Worm (Caenorhabditis elegans) whole organism, midembryonic: ENCODE results near the gene aqp-8.
A peak's percentile ranks its signal among the peaks of the same experiment; 100 is the strongest.

ENCODE experiments used
- T22C8.4 ChIP-seq: fragments of 200-800 bp; sonication (Bioruptor generic); IDR thresholded peaks from 2 replicates; pipeline ENCODE4 v1.3.6; 2022; ENCODE audit warnings: missing genetic modification characterization, missing compliant biosample characterization
- cog-1 ChIP-seq: sonication (generic microtip); optimal IDR thresholded peaks from 2 replicates; lab custom pipeline; 2016; ENCODE audit warnings: missing genetic modification characterization, missing compliant biosample characterization
- flt-1 ChIP-seq: fragments of 200-800 bp; sonication (Bioruptor generic); IDR thresholded peaks from 2 replicates; pipeline ENCODE4 v1.3.6; 2022; ENCODE audit warnings: missing genetic modification characterization, missing compliant biosample characterization
- klf-2 ChIP-seq: fragments of 200-800 bp; sonication (Bioruptor generic); conservative IDR thresholded peaks from 2 replicates; pipeline ENCODE4 v1.3.6; 2022; ENCODE audit warnings: missing genetic modification reagents, missing genetic modification characterization, missing compliant biosample characterization
- med-1 ChIP-seq: sonication (generic microtip); optimal IDR thresholded peaks from 2 replicates; lab custom pipeline; 2017; ENCODE audit warnings: missing genetic modification characterization, mild to moderate bottlenecking, missing compliant biosample characterization, antibody characterized with exemption, missing genetic modification reagents; ENCODE audit not compliant: insufficient read depth
- ref-1 ChIP-seq: fragments of 200-800 bp; sonication (Bioruptor generic); conservative IDR thresholded peaks from 2 replicates; pipeline ENCODE4 v1.3.6; 2022; ENCODE audit warnings: missing genetic modification reagents, missing genetic modification characterization, missing compliant biosample characterization
- tab-1 ChIP-seq: fragments of 200-800 bp; sonication (Bioruptor generic); IDR thresholded peaks from 2 replicates; pipeline ENCODE4 v1.3.6; 2022; ENCODE audit warnings: missing genetic modification characterization, missing compliant biosample characterization
- ztf-23 ChIP-seq: fragments of 200-800 bp; sonication (Bioruptor generic); IDR thresholded peaks from 2 replicates; pipeline ENCODE4 v1.3.6; 2022; ENCODE audit warnings: missing genetic modification reagents, missing genetic modification characterization, missing compliant biosample characterization
- ztf-29 ChIP-seq: fragments of 200-800 bp; sonication (Bioruptor generic); IDR thresholded peaks from 2 replicates; pipeline ENCODE4 v1.3.6; 2022; ENCODE audit warnings: missing genetic modification reagents, missing genetic modification characterization, missing compliant biosample characterization

Gene aqp-8

DNA sequence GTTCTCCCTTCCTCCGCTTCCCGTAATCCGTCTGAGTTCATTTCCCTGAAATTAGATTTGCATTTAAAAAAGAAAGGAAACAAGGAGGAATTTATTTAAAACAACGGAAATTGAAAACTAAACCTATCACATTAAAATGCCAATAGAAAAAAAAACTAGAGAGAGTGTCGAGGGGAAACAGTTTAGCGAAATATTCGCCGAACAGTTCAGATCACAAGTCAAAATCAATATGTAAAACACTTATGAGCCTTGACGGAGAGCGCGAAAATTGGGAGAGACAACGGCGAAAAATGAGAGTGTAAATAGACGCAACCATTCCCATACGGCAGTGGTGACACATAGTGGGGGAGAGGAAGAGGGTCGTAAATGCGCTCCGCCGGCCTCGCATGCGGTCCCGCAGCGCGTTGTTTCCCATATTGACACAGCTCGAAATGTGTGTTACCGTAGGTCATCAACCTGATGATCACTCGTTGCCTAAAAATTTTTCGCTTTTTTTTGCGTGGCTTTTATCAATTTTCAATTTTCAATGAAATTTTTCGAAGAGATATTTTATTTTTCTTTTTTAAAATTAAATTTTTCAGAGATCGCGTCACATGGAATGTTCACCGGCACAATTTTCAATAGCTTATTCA, 7.0 kb upstream of the aqp-8 start, which contains the start of the genes dnj-14 and glit-1:
Gene dnj-14 (minus strand): TSS at position 51 of the 632 bp plus-strand sequence.
Gene glit-1 (plus strand): TSS at position 582 of the 632 bp plus-strand sequence.
- TF ChIP-seq flt-1 (GFP tag; lab: Robert Waterston, UW) (peak; percentile 72), ztf-23 (GFP tag; lab: Robert Waterston, UW) (peak; percentile 77), klf-2 (GFP tag; lab: Robert Waterston, UW) (no peak), T22C8.4 (peak; percentile 5; the same call in 1 of the 2 replicates), cog-1 (peak; percentile 83), ztf-29 (GFP tag; lab: Robert Waterston, UW) (no peak), med-1 (GFP tag; lab: Kevin White, UChicago) (no peak), tab-1 (GFP tag; lab: Robert Waterston, UW) (no peak)

- TF ChIP-seq tab-1 (GFP tag; lab: Robert Waterston, UW), result no peak
- TF ChIP-seq ztf-23 (GFP tag; lab: Robert Waterston, UW), result no peak
- TF ChIP-seq cog-1, result peak; percentile 59
Observed at ce11 chrX:4706755-4707226, 2.0 kb upstream of the aqp-8 start, which contains the start of gene dhhc-10. Gene dhhc-10, plus strand, starts transcription at chrX:4707176.

- no peak for TF ChIP-seq flt-1 (GFP tag; lab: Robert Waterston, UW)
- TF ChIP-seq ref-1 (GFP tag; lab: Robert Waterston, UW), result no peak
- TF ChIP-seq med-1 (GFP tag; lab: Kevin White, UChicago), result no peak
- no peak for TF ChIP-seq cog-1
- TF ChIP-seq klf-2 (GFP tag; lab: Robert Waterston, UW), result no peak
- no peak for TF ChIP-seq tab-1 (GFP tag; lab: Robert Waterston, UW)
- TF ChIP-seq ztf-29 (GFP tag; lab: Robert Waterston, UW), result no peak
- TF ChIP-seq ztf-23 (GFP tag; lab: Robert Waterston, UW), result no peak
- no peak for TF ChIP-seq T22C8.4
Observed at ce11 chrX:4705666-4706065, 889 bp upstream of the aqp-8 start.

DNA sequence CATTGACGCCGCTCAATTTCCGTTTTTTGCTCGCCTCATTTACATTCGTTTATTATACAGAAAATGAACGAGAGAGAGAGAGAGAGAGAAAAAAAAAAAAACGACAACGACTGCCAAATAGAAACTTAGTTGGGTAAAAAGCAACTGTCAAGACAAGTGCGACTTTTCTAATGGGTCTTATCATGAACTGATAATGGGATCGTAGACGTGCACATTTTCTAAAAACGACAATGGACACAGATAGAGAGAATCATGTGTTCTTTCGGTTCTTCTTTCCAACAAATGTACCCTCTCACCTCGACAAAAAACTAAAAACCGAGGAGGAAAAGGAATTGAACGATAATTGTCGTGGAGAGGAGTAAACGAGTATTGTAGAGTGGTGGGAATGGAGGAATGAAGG, 4.7 kb downstream of the aqp-8 start:
- TF ChIP-seq cog-1 (no peak), T22C8.4 (no peak), tab-1 (GFP tag; lab: Robert Waterston, UW) (no peak), med-1 (GFP tag; lab: Kevin White, UChicago) (no peak), flt-1 (GFP tag; lab: Robert Waterston, UW) (no peak), ref-1 (GFP tag; lab: Robert Waterston, UW) (no peak), klf-2 (GFP tag; lab: Robert Waterston, UW) (no peak), ztf-23 (GFP tag; lab: Robert Waterston, UW) (no peak)

ce11 chrX:4699411-4700050, 5.2 kb downstream of the aqp-8 start, which contains the start of gene hyl-2:
Gene hyl-2, minus strand, starts transcription at chrX:4699461.
- TF ChIP-seq ref-1 (GFP tag; lab: Robert Waterston, UW) (no peak), ztf-23 (GFP tag; lab: Robert Waterston, UW) (0 out of 2 replicates have a peak, but pooled peaks have one; percentile 31), tab-1 (GFP tag; lab: Robert Waterston, UW) (no peak)

ce11 chrX:4698271-4698670, 6.5 kb downstream of the aqp-8 start:
- no peak for TF ChIP-seq ztf-23 (GFP tag; lab: Robert Waterston, UW)
- TF ChIP-seq flt-1 (GFP tag; lab: Robert Waterston, UW), result no peak
- no peak for TF ChIP-seq med-1 (GFP tag; lab: Kevin White, UChicago)
- no peak for TF ChIP-seq ref-1 (GFP tag; lab: Robert Waterston, UW)
- TF ChIP-seq ztf-29 (GFP tag; lab: Robert Waterston, UW), result no peak
- TF ChIP-seq cog-1, result no peak
- no peak for TF ChIP-seq T22C8.4
- no peak for TF ChIP-seq tab-1 (GFP tag; lab: Robert Waterston, UW)

DNA sequence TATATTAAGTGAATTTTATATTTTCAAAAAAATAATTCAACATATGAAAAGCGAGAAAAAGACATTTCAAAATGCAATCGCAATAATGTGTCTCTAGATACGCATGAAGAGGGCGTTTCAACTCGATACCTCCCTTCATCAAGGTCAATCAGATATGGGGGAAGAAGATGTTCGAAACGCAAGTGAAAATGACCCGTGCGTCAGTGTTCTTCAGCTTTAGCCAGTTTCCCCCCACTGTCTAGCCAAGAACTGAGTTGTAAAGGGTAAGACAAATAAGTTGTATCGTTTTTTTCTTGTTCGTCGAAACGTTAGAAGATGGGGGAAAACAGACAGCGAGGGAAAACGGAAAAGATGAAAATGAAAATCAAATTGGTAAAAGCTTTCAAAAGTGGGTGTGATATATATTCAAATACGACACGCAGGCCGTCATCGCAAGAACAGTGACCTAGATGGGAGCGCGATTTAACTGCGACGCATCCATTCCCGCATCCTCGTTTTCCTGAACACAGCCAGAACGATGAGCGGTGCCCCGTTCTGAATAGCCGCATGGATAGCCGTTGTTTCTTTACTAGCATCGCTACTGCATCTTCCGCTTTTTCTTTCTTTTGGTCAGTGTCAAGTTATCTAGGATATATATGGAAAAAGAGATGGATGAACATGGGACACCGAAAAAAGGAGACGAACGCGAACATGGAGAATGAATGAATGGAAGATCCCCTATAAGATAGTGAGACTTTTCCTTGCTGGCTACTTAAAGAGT, 10.0 kb downstream of the aqp-8 start:
- no peak for TF ChIP-seq ztf-23 (GFP tag; lab: Robert Waterston, UW)
- no peak for TF ChIP-seq ztf-29 (GFP tag; lab: Robert Waterston, UW)
- no peak for TF ChIP-seq tab-1 (GFP tag; lab: Robert Waterston, UW)
- no peak for TF ChIP-seq flt-1 (GFP tag; lab: Robert Waterston, UW)
- no peak for TF ChIP-seq ref-1 (GFP tag; lab: Robert Waterston, UW)

- TF ChIP-seq ztf-29 (GFP tag; lab: Robert Waterston, UW) (no peak), ztf-23 (GFP tag; lab: Robert Waterston, UW) (no peak), klf-2 (GFP tag; lab: Robert Waterston, UW) (no peak), ref-1 (GFP tag; lab: Robert Waterston, UW) (no peak), med-1 (GFP tag; lab: Kevin White, UChicago) (no peak), T22C8.4 (no peak), flt-1 (GFP tag; lab: Robert Waterston, UW) (no peak), tab-1 (GFP tag; lab: Robert Waterston, UW) (no peak), cog-1 (no peak)
Observed at ce11 chrX:4691148-4691773, 13.5 kb downstream of the aqp-8 start, which contains the start of gene K02G10.5. Gene K02G10.5, minus strand, starts transcription at chrX:4691198.
